Worm (Caenorhabditis elegans): ENCODE data around the gene ddl-1.

DNA sequence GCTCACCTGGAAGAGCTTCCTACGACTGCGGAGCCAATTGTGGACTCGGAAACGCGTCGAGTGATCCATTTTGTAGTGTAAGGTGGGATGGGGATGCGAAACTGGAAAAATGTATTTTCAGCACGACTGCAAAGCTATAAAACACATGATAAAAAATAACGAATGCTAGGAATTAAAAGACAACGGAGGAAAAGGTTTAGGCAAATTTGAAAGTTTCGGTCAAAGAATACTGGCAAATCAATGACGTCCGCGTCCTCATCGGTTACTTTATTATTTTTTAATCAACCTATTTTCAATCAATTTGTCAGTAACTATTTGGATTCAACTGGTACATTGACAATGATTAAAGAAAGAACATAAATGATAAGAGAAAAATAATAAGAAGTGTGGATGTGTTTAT, 40.4 kb downstream of the ddl-1 start, which contains the start of gene C17G10.7:
- TF ChIP-seq ama-1 (optimal IDR thresholded peaks at IDR 0.05) (no peak), ama-1 (GFP tag; optimal IDR thresholded peaks at IDR 0.05) (no peak), snpc-1.1 (tag; optimal IDR thresholded peaks at IDR 0.05; ENCODE audit: insufficient read depth) (no peak), ccch-3 (GFP tag; optimal IDR thresholded peaks at IDR 0.05) (no peak), unc-62 (GFP tag; optimal IDR thresholded peaks at IDR 0.05) (no peak), pha-4 (tag; optimal IDR thresholded peaks at IDR 0.05) (no peak), nfya-1 (tag; optimal IDR thresholded peaks at IDR 0.05; ENCODE audit: borderline replicate concordance, insufficient read depth) (no peak), dox-1 (GFP tag; IDR thresholded peaks at IDR 0.05) (no peak), egl-44 (GFP tag; IDR thresholded peaks at IDR 0.05) (no peak), Y67H2A.10 (GFP tag; conservative IDR thresholded peaks at IDR 0.05) (no peak), B0336.3 (GFP tag; IDR thresholded peaks at IDR 0.05) (no peak), ztf-26 (tag; optimal IDR thresholded peaks at IDR 0.05) (no peak), T07F8.4 (tag; optimal IDR thresholded peaks at IDR 0.05) (no peak)

Data from whole organism, young adult.